Worm (Caenorhabditis elegans): ENCODE results near the gene egg-1.

- TF ChIP-seq somi-1 (GFP tag; optimal IDR thresholded peaks at IDR 0.05) (no peak), dpl-1 (GFP tag; optimal IDR thresholded peaks at IDR 0.05) (no peak), attf-5 (GFP tag; optimal IDR thresholded peaks at IDR 0.05) (no peak), pbrm-1 (GFP tag; IDR thresholded peaks at IDR 0.05) (no peak)
These were observed 15.9 kb upstream of the egg-1 start for ce11 chrIII:5711881-5712643.
